Fruit fly (Drosophila melanogaster): Measurements from ENCODE around the gene CG8611.

The CG8611 gene

DNA sequence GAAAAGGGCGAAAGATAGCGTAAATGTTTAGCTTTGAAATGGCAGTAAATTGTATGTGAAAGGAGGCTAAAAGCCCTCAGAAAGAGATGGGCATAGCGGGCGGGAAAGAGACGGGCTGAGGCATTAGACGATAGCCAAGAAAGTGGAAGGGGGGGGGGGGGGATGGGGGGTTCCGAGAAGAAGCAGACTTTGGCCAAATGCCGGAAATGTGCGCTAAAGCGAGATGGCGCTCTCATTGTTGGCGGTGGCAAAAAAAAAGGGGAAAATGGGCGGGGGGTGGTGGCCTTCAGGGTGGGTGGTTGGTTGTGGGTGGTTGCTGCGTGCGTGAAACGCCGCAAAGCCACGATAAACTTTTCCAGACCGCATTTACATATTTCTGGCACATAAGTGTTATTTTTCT, 39.0 kb downstream of the CG8611 start:
- no peak for TF ChIP-seq cnc (optimal IDR thresholded peaks at IDR 0.05)
- TF ChIP-seq CG14711 (tag; optimal IDR thresholded peaks at IDR 0.05) = no peak
- no peak for TF ChIP-seq toe (GFP tag; optimal IDR thresholded peaks at IDR 0.05)
- no peak for TF ChIP-seq CG12768 (GFP tag; optimal IDR thresholded peaks at IDR 0.05)
- TF ChIP-seq bab1 (GFP tag; optimal IDR thresholded peaks at IDR 0.05) = no peak
- no peak for TF ChIP-seq CG7101 (tag; optimal IDR thresholded peaks at IDR 0.05)
- no peak for TF ChIP-seq CG5204 (GFP tag; optimal IDR thresholded peaks at IDR 0.05)

DNA sequence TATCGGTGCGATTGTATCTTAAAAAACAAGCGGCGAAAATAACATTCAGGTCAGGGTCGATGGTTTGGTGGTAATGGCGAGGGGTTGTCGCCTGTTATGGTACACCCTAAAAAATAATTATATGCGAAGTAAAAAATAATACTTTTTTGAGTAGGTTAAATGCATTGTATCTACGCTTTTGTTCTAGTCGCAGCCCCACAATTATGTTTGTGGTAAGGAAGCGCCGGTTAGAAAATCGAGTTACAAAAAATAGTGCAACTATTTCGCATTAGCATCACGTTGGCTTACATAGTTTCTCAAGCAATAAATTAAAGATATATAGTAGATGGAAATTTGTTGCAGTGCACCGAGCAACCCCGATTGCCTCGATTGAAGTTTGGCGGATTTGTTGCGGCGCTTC, 42.5 kb downstream of the CG8611 start:
- TF ChIP-seq CG5204 (GFP tag; optimal IDR thresholded peaks at IDR 0.05) = no peak
- TF ChIP-seq CG7045 (GFP tag; optimal IDR thresholded peaks at IDR 0.05) = no peak
- TF ChIP-seq CG14711 (tag; optimal IDR thresholded peaks at IDR 0.05) = no peak
- TF ChIP-seq bab1 (GFP tag; optimal IDR thresholded peaks at IDR 0.05) = no peak
- TF ChIP-seq CG11617 (GFP tag; optimal IDR thresholded peaks at IDR 0.05) = no peak
- no peak for TF ChIP-seq CG33017 (tag; optimal IDR thresholded peaks at IDR 0.05)
- TF ChIP-seq kay (GFP tag; ENCODE audit: borderline replicate concordance) = no peak
- no peak for TF ChIP-seq Hr96 (GFP tag; optimal IDR thresholded peaks at IDR 0.05)
- no peak for TF ChIP-seq CG12768 (GFP tag; optimal IDR thresholded peaks at IDR 0.05)
- no peak for TF ChIP-seq Mnt (GFP tag; optimal IDR thresholded peaks at IDR 0.05)
- no peak for TF ChIP-seq CG1620 (GFP tag; optimal IDR thresholded peaks at IDR 0.05)
- TF ChIP-seq Clk (GFP tag; optimal IDR thresholded peaks at IDR 0.05) = no peak
- TF ChIP-seq Crg-1 (GFP tag; optimal IDR thresholded peaks at IDR 0.05) = no peak
- no peak for TF ChIP-seq toe (GFP tag; optimal IDR thresholded peaks at IDR 0.05)
- TF ChIP-seq cic (GFP tag; optimal IDR thresholded peaks at IDR 0.05) = no peak
- no peak for TF ChIP-seq ovo (GFP tag; optimal IDR thresholded peaks at IDR 0.05)
- no peak for TF ChIP-seq tj (GFP tag; optimal IDR thresholded peaks at IDR 0.05)
- no peak for TF ChIP-seq cnc (optimal IDR thresholded peaks at IDR 0.05)
- no peak for TF ChIP-seq pad (GFP tag; optimal IDR thresholded peaks at IDR 0.05)
- TF ChIP-seq CG7101 (tag; optimal IDR thresholded peaks at IDR 0.05) = no peak

DNA sequence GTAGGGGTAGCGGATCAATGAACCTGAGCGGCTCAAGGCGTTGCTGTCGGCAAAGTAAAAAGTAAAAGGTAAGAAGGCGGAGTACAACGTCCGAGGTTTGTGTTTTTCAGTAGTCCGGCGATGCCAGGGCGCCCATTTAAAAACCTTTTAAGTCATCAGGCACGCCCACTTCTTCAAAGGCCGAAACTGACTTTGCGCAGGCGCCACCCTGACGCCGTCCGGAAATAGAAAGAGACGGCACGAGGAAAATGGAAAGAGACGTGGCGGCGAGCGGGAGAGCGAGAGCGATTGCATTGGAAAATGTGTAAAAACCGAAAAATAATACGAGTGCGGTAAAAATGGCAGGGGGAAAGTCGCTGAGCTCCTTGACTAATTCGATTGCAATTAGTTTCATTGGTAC, 53.4 kb downstream of the CG8611 start:
- no peak for TF ChIP-seq CG14711 (tag; optimal IDR thresholded peaks at IDR 0.05)

Data from whole organism, adult.